Worm (Caenorhabditis elegans) whole organism, L2 larva: ENCODE results near the gene R144.10.

Experiments
- ZK546.5 ChIP-seq: sonication (generic microtip); optimal IDR thresholded peaks from 2 replicates; lab custom pipeline; 2017; ENCODE audit warnings: missing biosample characterization, missing genetic modification characterization
- egl-27 ChIP-seq: sonication (generic microtip); optimal IDR thresholded peaks from 3 replicates; lab custom pipeline; 2017; ENCODE audit warnings: missing biosample characterization, missing genetic modification reagents, missing genetic modification characterization
- elt-1 ChIP-seq: fragments of 150-350 bp; optimal IDR thresholded peaks from 2 replicates; lab custom pipeline; 2014; ENCODE audit warnings: missing biosample characterization, missing genetic modification characterization

- TF ChIP-seq elt-1 (tag; lab: Kevin White, UChicago), result no peak
- TF ChIP-seq ZK546.5, result no peak
- TF ChIP-seq egl-27 (tag; lab: Kevin White, UChicago), result no peak
Measured at ce11 chrIII:4960204-4960603, 41.9 kb downstream of the R144.10 start, which contains the start of gene C27F2.4.
